Fruit fly (Drosophila melanogaster) whole organism, embryonic: ENCODE results near the gene fzy.

Source experiments
- Asciz ChIP-seq: fragments of 200-800 bp; sonication (Bioruptor generic); optimal IDR thresholded peaks from 2 replicates; lab custom pipeline; 2017; ENCODE audit warnings: missing biosample characterization, mild to moderate bottlenecking, missing genetic modification characterization, missing genetic modification reagents
- Atf-2 ChIP-seq: fragments of 200-800 bp; sonication (Bioruptor generic); optimal IDR thresholded peaks from 2 replicates; lab custom pipeline; 2016; ENCODE audit warnings: missing biosample characterization, missing genetic modification characterization
- CG11247 ChIP-seq: fragments of 200-800 bp; sonication (Bioruptor generic); IDR thresholded peaks from 2 replicates; pipeline ENCODE4 v1.3.6; 2022; ENCODE audit warnings: missing biosample characterization, missing genetic modification characterization
- CG14965 ChIP-seq: fragments of 200-800 bp; sonication (Bioruptor generic); optimal IDR thresholded peaks from 2 replicates; lab custom pipeline; 2016; ENCODE audit warnings: missing biosample characterization, missing genetic modification characterization, borderline replicate concordance
- CG15479 ChIP-seq: fragments of 200-800 bp; sonication (Bioruptor generic); optimal IDR thresholded peaks from 3 replicates; lab custom pipeline; 2019; ENCODE audit warnings: missing biosample characterization, mild to moderate bottlenecking, missing genetic modification characterization, moderate library complexity
- CG16815 ChIP-seq: fragments of 200-800 bp; sonication (Bioruptor generic); optimal IDR thresholded peaks from 3 replicates; lab custom pipeline; 2017; ENCODE audit warnings: missing biosample characterization, mild to moderate bottlenecking, missing genetic modification characterization
- CG18476 ChIP-seq: fragments of 200-800 bp; sonication (Bioruptor generic); optimal IDR thresholded peaks from 2 replicates; lab custom pipeline; 2016; ENCODE audit warnings: missing biosample characterization, mild to moderate bottlenecking, missing genetic modification characterization
- CG30431 ChIP-seq: fragments of 200-800 bp; sonication (Bioruptor generic); optimal IDR thresholded peaks from 2 replicates; lab custom pipeline; 2017; ENCODE audit warnings: missing biosample characterization, missing genetic modification characterization
- CG3726 ChIP-seq: fragments of 200-800 bp; sonication (Bioruptor generic); IDR thresholded peaks from 3 replicates; pipeline ENCODE4, ENCODE4 v1.3.6; 2022; ENCODE audit warnings: missing biosample characterization, missing genetic modification characterization
- CG5180 ChIP-seq: fragments of 200-800 bp; sonication (Bioruptor generic); optimal IDR thresholded peaks from 3 replicates; lab custom pipeline; 2017; ENCODE audit warnings: missing biosample characterization, missing genetic modification characterization, mild to moderate bottlenecking, moderate library complexity, missing genetic modification reagents
- CG7786 ChIP-seq: fragments of 200-800 bp; sonication (Bioruptor generic); optimal IDR thresholded peaks from 2 replicates; lab custom pipeline; 2016; ENCODE audit warnings: missing biosample characterization, missing genetic modification characterization
- CG7839 ChIP-seq: fragments of 200-800 bp; sonication (Bioruptor generic); optimal IDR thresholded peaks from 3 replicates; lab custom pipeline; 2018; ENCODE audit warnings: missing biosample characterization, mild to moderate bottlenecking, missing genetic modification characterization, moderate library complexity
- CkIIα-i1 ChIP-seq: fragments of 200-800 bp; sonication (Bioruptor generic); IDR thresholded peaks from 2 replicates; pipeline ENCODE4 v1.3.6; 2022; ENCODE audit warnings: missing biosample characterization, missing genetic modification characterization
- Doc2 ChIP-seq: fragments of 200-800 bp; sonication (Bioruptor generic); IDR thresholded peaks from 2 replicates; pipeline ENCODE4 v1.3.6; 2022; ENCODE audit warnings: missing biosample characterization, missing genetic modification characterization
- HmgZ ChIP-seq: fragments of 200-800 bp; sonication (Bioruptor generic); optimal IDR thresholded peaks from 2 replicates; lab custom pipeline; 2018; ENCODE audit warnings: missing biosample characterization, mild to moderate bottlenecking, missing genetic modification characterization
- Hr51 ChIP-seq, 2 experiments: fragments of 200-800 bp; sonication (Bioruptor generic); optimal IDR thresholded peaks; 2 replicates in 1 of 2; 3 replicates in 1 of 2; lab custom pipeline; 2016 to 2018; ENCODE audit warnings: missing biosample characterization in 2 of 2, missing genetic modification characterization in 2 of 2, mild to moderate bottlenecking in 1 of 2, moderate library complexity in 1 of 2
- Lhr ChIP-seq: fragments of 200-800 bp; sonication (Bioruptor generic); optimal IDR thresholded peaks from 3 replicates; lab custom pipeline; 2017; ENCODE audit warnings: mild to moderate bottlenecking, missing biosample characterization, missing genetic modification reagents, missing genetic modification characterization
- Mad ChIP-seq: fragments of 200-800 bp; sonication (Bioruptor generic); optimal IDR thresholded peaks from 2 replicates; lab custom pipeline; 2016; ENCODE audit warnings: missing biosample characterization, missing genetic modification characterization
- NfI ChIP-seq: fragments of 200-800 bp; sonication (Bioruptor generic); optimal IDR thresholded peaks from 3 replicates; lab custom pipeline; 2018; ENCODE audit warnings: missing biosample characterization, mild to moderate bottlenecking, missing genetic modification characterization, moderate library complexity
- Pdp1 ChIP-seq, 2 experiments: fragments of 200-800 bp; sonication (Bioruptor generic); optimal IDR thresholded peaks; 3 replicates each; lab custom pipeline; 2016; ENCODE audit warnings: missing biosample characterization in 2 of 2, missing genetic modification characterization in 2 of 2, mild to moderate bottlenecking in 1 of 2, moderate library complexity in 1 of 2
- Rfx ChIP-seq: fragments of 200-800 bp; sonication (Bioruptor generic); IDR thresholded peaks from 2 replicates; pipeline ENCODE4 v1.3.6; 2022; ENCODE audit warnings: missing biosample characterization, missing genetic modification characterization
- Scr ChIP-seq: fragments of 200-800 bp; sonication (Bioruptor generic); IDR thresholded peaks from 2 replicates; pipeline ENCODE4 v1.3.6; 2022; ENCODE audit warnings: missing biosample characterization, missing genetic modification characterization; ENCODE audit not compliant: partially characterized antibody
- Sry-δ ChIP-seq: fragments of 200-800 bp; sonication (Bioruptor generic); optimal IDR thresholded peaks from 2 replicates; lab custom pipeline; 2016; ENCODE audit warnings: missing biosample characterization, missing genetic modification characterization
- Stat92E ChIP-seq, 3 experiments: fragments of >200 bp in 2 of 3; fragments of 200-800 bp in 1 of 3; sonication (Bioruptor generic) in 1 of 3; optimal IDR thresholded peaks; 2 replicates each; lab custom pipeline; 2017 to 2019; ENCODE audit warnings: missing biosample characterization in 3 of 3, missing genetic modification characterization in 3 of 3, mild to moderate bottlenecking in 1 of 3, moderate library complexity in 1 of 3
- Usf ChIP-seq: fragments of 200-800 bp; sonication (Bioruptor generic); optimal IDR thresholded peaks from 2 replicates; lab custom pipeline; 2017; ENCODE audit warnings: missing genotype, missing biosample characterization, missing genetic modification characterization
- al ChIP-seq: fragments of 200-800 bp; sonication (Bioruptor generic); IDR thresholded peaks from 2 replicates; pipeline ENCODE4 v1.3.6; 2022; ENCODE audit warnings: missing biosample characterization, missing genetic modification characterization
- ato ChIP-seq: fragments of 200-800 bp; sonication (Bioruptor generic); IDR thresholded peaks from 2 replicates; pipeline ENCODE4 v1.3.6; 2022; ENCODE audit warnings: missing biosample characterization, missing genetic modification characterization; ENCODE audit not compliant: partially characterized antibody
- bbx ChIP-seq: fragments of 200-800 bp; sonication (Bioruptor generic); IDR thresholded peaks from 2 replicates; pipeline ENCODE4 v1.3.6; 2022; ENCODE audit warnings: missing biosample characterization, missing genetic modification characterization; ENCODE audit not compliant: partially characterized antibody
- bigmax ChIP-seq: fragments of 200-800 bp; sonication (Bioruptor generic); optimal IDR thresholded peaks from 2 replicates; lab custom pipeline; 2018; ENCODE audit warnings: missing biosample characterization, mild to moderate bottlenecking, missing genetic modification characterization
- br ChIP-seq: fragments of >200 bp; optimal IDR thresholded peaks from 2 replicates; lab custom pipeline; 2017
- cas ChIP-seq: fragments of 200-800 bp; sonication (Bioruptor generic); IDR thresholded peaks from 2 replicates; pipeline ENCODE4 v1.3.6; 2022; ENCODE audit warnings: missing biosample characterization, missing genetic modification characterization
- chn ChIP-seq: fragments of 200-800 bp; sonication (Bioruptor generic); optimal IDR thresholded peaks from 2 replicates; lab custom pipeline; 2016; ENCODE audit warnings: missing biosample characterization, missing genetic modification characterization
- ci ChIP-seq: fragments of 200-800 bp; sonication (Bioruptor generic); IDR thresholded peaks from 3 replicates; pipeline ENCODE4 v1.3.6; 2022; ENCODE audit warnings: missing biosample characterization, missing genetic modification characterization
- croc ChIP-seq: fragments of 200-800 bp; sonication (Bioruptor generic); conservative IDR thresholded peaks from 3 replicates; pipeline ENCODE4 v1.3.6; 2022; ENCODE audit warnings: missing biosample characterization, missing genetic modification characterization
- dati ChIP-seq: fragments of 200-800 bp; sonication (Bioruptor generic); IDR thresholded peaks from 2 replicates; pipeline ENCODE4 v1.3.6; 2022; ENCODE audit warnings: missing biosample characterization, missing genetic modification characterization
- exex ChIP-seq: fragments of 200-800 bp; sonication (Bioruptor generic); optimal IDR thresholded peaks from 4 replicates; lab custom pipeline; 2018; ENCODE audit warnings: missing biosample characterization, mild to moderate bottlenecking, missing genetic modification characterization, moderate library complexity
- fd102C ChIP-seq: fragments of 200-800 bp; sonication (Bioruptor generic); optimal IDR thresholded peaks from 2 replicates; lab custom pipeline; 2018; ENCODE audit warnings: missing biosample characterization, mild to moderate bottlenecking, missing genetic modification characterization, moderate library complexity
- h ChIP-seq: fragments of >200 bp; optimal IDR thresholded peaks from 2 replicates; lab custom pipeline; 2017
- ham ChIP-seq: fragments of 200-800 bp; sonication (Bioruptor generic); IDR thresholded peaks from 2 replicates; pipeline ENCODE4 v1.3.6; 2022; ENCODE audit warnings: missing biosample characterization, missing genetic modification characterization
- oc ChIP-seq: fragments of 200-800 bp; sonication (Bioruptor generic); optimal IDR thresholded peaks from 2 replicates; lab custom pipeline; 2018; ENCODE audit warnings: missing biosample characterization, mild to moderate bottlenecking, missing genetic modification characterization, moderate library complexity
- otp ChIP-seq: fragments of 200-800 bp; sonication (Bioruptor generic); IDR thresholded peaks from 3 replicates; pipeline ENCODE4, ENCODE4 v1.3.6; 2022; ENCODE audit warnings: missing biosample characterization, missing genetic modification characterization
- rib ChIP-seq: fragments of 200-800 bp; sonication (Bioruptor generic); IDR thresholded peaks from 2 replicates; pipeline ENCODE4 v1.3.6; 2022; ENCODE audit warnings: missing biosample characterization, missing genetic modification characterization
- row ChIP-seq: fragments of 200-800 bp; sonication (Bioruptor generic); IDR thresholded peaks from 3 replicates; pipeline ENCODE4 v1.3.6; 2022; ENCODE audit warnings: missing biosample characterization, missing genetic modification characterization
- sens-2 ChIP-seq: fragments of 200-800 bp; sonication (Bioruptor generic); IDR thresholded peaks from 2 replicates; pipeline ENCODE4 v1.3.6; 2022; ENCODE audit warnings: missing biosample characterization, missing genetic modification characterization
- shn ChIP-seq: fragments of 200-800 bp; sonication (Bioruptor generic); optimal IDR thresholded peaks from 3 replicates; lab custom pipeline; 2016; ENCODE audit warnings: missing biosample characterization, missing genetic modification characterization
- sima ChIP-seq: fragments of 200-800 bp; sonication (Bioruptor generic); optimal IDR thresholded peaks from 2 replicates; lab custom pipeline; 2016; ENCODE audit warnings: missing biosample characterization, missing genetic modification characterization
- slou ChIP-seq: fragments of 200-800 bp; sonication (Bioruptor generic); optimal IDR thresholded peaks from 3 replicates; lab custom pipeline; 2016; ENCODE audit warnings: missing biosample characterization, missing genetic modification characterization
- tin ChIP-seq: fragments of 200-800 bp; sonication (Bioruptor generic); optimal IDR thresholded peaks from 3 replicates; lab custom pipeline; 2016; ENCODE audit warnings: missing biosample characterization, missing genetic modification characterization
- unc-4 ChIP-seq: fragments of 200-800 bp; sonication (Bioruptor generic); IDR thresholded peaks from 2 replicates; pipeline ENCODE4 v1.3.6; 2022; ENCODE audit warnings: missing biosample characterization, missing genetic modification characterization; ENCODE audit not compliant: partially characterized antibody

fzy gene

dm6 chr2L:16350742-16351568, 40.2 kb downstream of the fzy start (continued):
- TF ChIP-seq br (lab: Kevin White, UChicago) (no peak), CG30431 (GFP tag; lab: Kevin White, UChicago) (peak; percentile 97), CkIIα-i1 (GFP tag; lab: Robert Waterston, UW) (peak; percentile 93), exex (tag; lab: Kevin White, UChicago) (peak; percentile 93), oc (peak; percentile 99), sens-2 (GFP tag; lab: Robert Waterston, UW) (peak; percentile 99), croc (GFP tag; lab: Robert Waterston, UW) (peak; percentile 98), Sry-δ (peak; percentile 67), bigmax (peak; percentile 68), Usf (peak; percentile 96), CG3726 (peak; percentile 98), ci (peak; percentile 100), Hr51 (GFP tag; optimal IDR thresholded peaks at IDR 0.05; lab: Kevin White, UChicago) (peak; percentile 99), sima (GFP tag; lab: Kevin White, UChicago) (peak; percentile 96), rib (peak; percentile 99), CG7839 (peak; percentile 100), slou (GFP tag; lab: Kevin White, UChicago) (peak; percentile 97), Mad (GFP tag; lab: Kevin White, UChicago) (peak; percentile 98), dati (GFP tag; lab: Robert Waterston, UW) (peak; percentile 98), CG18476 (peak; percentile 98), al (GFP tag; lab: Robert Waterston, UW) (peak; percentile 98), CG11247 (GFP tag; lab: Robert Waterston, UW) (peak; percentile 98), CG15479 (peak; percentile 75), Scr (no peak), NfI (GFP tag; lab: Kevin White, UChicago) (peak; percentile 99), chn (GFP tag; lab: Kevin White, UChicago) (peak; percentile 99), otp (GFP tag; lab: Robert Waterston, UW) (peak; percentile 98), bbx (GFP tag; lab: Robert Waterston, UW) (no peak), Asciz (peak; percentile 99), cas (peak; percentile 98), Atf-2 (GFP tag; lab: Kevin White, UChicago) (peak; percentile 98), Stat92E (GFP tag; optimal IDR thresholded peaks at IDR 0.05; lab: Kevin White, UChicago) (peak in 1 of 3 experiments; percentile 99), Pdp1 (GFP tag; optimal IDR thresholded peaks at IDR 0.05; lab: Kevin White, UChicago) (peak; percentile 98), unc-4 (GFP tag; lab: Robert Waterston, UW) (0 out of 2 replicates have a peak, but pooled peaks have one; percentile 10), CG14965 (GFP tag; lab: Kevin White, UChicago) (peak; percentile 81), CG5180 (GFP tag; lab: Kevin White, UChicago) (peak; percentile 94), fd102C (GFP tag; lab: Kevin White, UChicago) (peak; percentile 92), row (GFP tag; lab: Robert Waterston, UW) (peak; percentile 100), h (lab: Kevin White, UChicago) (no peak), Lhr (GFP tag; lab: Kevin White, UChicago) (peak; percentile 95), Rfx (GFP tag; lab: Robert Waterston, UW) (peak; percentile 99), tin (GFP tag; lab: Kevin White, UChicago) (peak; percentile 99), ato (GFP tag; lab: Robert Waterston, UW) (no peak), Doc2 (GFP tag; lab: Robert Waterston, UW) (peak; percentile 93), shn (GFP tag; lab: Kevin White, UChicago) (peak; percentile 88), ham (GFP tag; lab: Robert Waterston, UW) (peak; percentile 97), CG16815 (GFP tag; lab: Kevin White, UChicago) (peak; percentile 98), HmgZ (tag; lab: Kevin White, UChicago) (peak; percentile 99), CG7786 (GFP tag; lab: Kevin White, UChicago) (peak; percentile 97)
